Worm (Caenorhabditis elegans) whole organism, L1 larva: ENCODE measurements around the gene T25B9.11.

Experiments
- ceh-82 ChIP-seq, 3 experiments: fragments of 150-350 bp in 1 of 3; sonication (generic microtip) in 2 of 3; optimal IDR thresholded peaks; 2 replicates each; lab custom pipeline; 2014 to 2017; ENCODE audit warnings: missing biosample characterization in 3 of 3, missing genetic modification characterization in 3 of 3
- dsc-1 ChIP-seq: sonication (generic microtip); optimal IDR thresholded peaks from 2 replicates; lab custom pipeline; 2016; ENCODE audit warnings: mild to moderate bottlenecking, missing genetic modification characterization, missing compliant biosample characterization
- fkh-10 ChIP-seq: sonication (generic microtip); optimal IDR thresholded peaks from 2 replicates; lab custom pipeline; 2017; ENCODE audit warnings: missing biosample characterization, missing genetic modification reagents, missing genetic modification characterization
- hpl-2 ChIP-seq: fragments of 150-350 bp; optimal IDR thresholded peaks from 2 replicates; lab custom pipeline; 2014; ENCODE audit warnings: missing biosample characterization, missing genetic modification reagents, missing genetic modification characterization

T25B9.11 gene

DNA sequence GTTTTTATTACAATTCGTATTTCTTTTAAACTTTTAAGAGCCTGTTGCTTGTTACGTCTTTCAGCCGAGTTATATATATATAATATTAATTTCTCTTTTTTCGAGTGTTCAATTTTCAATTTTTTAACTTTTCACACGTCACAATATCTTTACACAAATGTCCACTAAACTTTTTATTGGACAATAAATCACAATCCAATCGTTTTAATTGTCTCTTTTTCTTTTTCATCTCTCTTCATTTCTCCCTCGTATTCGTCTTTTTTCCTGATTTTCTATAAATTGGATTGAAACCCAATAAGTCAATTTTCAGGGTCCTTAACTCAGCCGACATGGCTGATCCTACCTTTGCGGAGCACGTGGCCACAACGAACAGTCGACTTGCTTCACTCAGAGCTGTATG, 47.8 kb downstream of the T25B9.11 start, which contains the start of gene miz-1:
TSS of gene miz-1 (plus strand) at position 301 of the 400 bp plus-strand sequence.
- TF ChIP-seq hpl-2 (GFP tag; lab: Kevin White, UChicago) (no peak), fkh-10 (GFP tag; lab: Kevin White, UChicago) (no peak), ceh-82 (tag; optimal IDR thresholded peaks at IDR 0.05; lab: Kevin White, UChicago) (no peak), dsc-1 (tag; lab: Kevin White, UChicago) (peak; percentile 29)
